Fruit fly (Drosophila melanogaster): ENCODE measurements around the gene CG33303.

The CG33303 gene

DNA sequence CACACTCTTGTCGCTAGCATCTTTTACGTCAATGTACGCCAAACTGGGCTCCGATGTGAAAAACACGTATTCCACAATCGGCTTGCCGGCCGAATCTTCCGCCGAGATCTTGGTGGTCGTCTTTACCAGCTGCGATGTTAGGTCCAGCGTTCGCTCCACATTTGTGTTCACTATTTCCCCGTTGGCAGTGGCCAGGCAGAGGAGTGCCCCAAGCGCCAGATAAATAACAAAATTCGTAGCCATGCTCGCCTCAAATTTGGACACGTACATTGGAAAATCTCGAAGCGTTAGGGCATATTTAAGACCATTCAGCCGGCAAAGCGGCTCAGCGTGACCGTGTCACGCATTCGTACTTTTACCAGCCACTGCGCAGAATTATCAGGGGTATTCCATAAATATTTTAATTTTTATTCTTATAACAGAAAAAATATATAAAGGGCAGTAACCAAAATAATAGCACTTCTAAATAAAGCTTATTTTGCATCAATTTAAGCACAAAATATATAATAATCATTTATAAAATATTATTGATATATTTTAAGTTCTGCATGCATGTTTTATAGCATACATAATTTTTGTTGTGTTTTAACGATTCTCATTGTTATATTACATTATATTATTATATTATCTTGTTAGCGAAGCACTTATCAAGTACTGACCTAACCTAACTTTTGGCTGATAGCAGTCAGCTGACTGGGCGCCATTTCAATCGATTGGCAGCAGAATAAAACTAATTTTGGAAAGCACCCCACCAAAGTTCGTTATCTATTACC lies at the start of gene CG33303, which contains the start of gene dpr19:
TSS of gene CG33303 (minus strand) at position 294 of the 773 bp plus-strand sequence.
TSS of gene dpr19 (plus strand) at position 705 of the 773 bp plus-strand sequence.
- TF ChIP-seq Hr96 (GFP tag; optimal IDR thresholded peaks at IDR 0.05) = no peak
- peak; percentile 70 for TF ChIP-seq CG14711 (tag; optimal IDR thresholded peaks at IDR 0.05)
- peak; percentile 40 for TF ChIP-seq tj (GFP tag; optimal IDR thresholded peaks at IDR 0.05)
- TF ChIP-seq CG33017 (tag; optimal IDR thresholded peaks at IDR 0.05) = peak; percentile 79
- peak; percentile 63 for TF ChIP-seq CG7045 (GFP tag; optimal IDR thresholded peaks at IDR 0.05)
- TF ChIP-seq pad (GFP tag; optimal IDR thresholded peaks at IDR 0.05) = no peak
- peak; percentile 74 for TF ChIP-seq CG7101 (tag; optimal IDR thresholded peaks at IDR 0.05)
- TF ChIP-seq CG12768 (GFP tag; optimal IDR thresholded peaks at IDR 0.05) = peak; percentile 29
- TF ChIP-seq Crg-1 (GFP tag; optimal IDR thresholded peaks at IDR 0.05) = no peak
- no peak for TF ChIP-seq cnc (optimal IDR thresholded peaks at IDR 0.05)
- peak; percentile 38 for TF ChIP-seq cic (GFP tag; optimal IDR thresholded peaks at IDR 0.05)
- peak; percentile 73 for TF ChIP-seq CG11617 (GFP tag; optimal IDR thresholded peaks at IDR 0.05)
- TF ChIP-seq CG5204 (GFP tag; optimal IDR thresholded peaks at IDR 0.05) = no peak
- TF ChIP-seq toe (GFP tag; optimal IDR thresholded peaks at IDR 0.05) = no peak
- no peak for TF ChIP-seq Clk (GFP tag; optimal IDR thresholded peaks at IDR 0.05)
- TF ChIP-seq CG1620 (GFP tag; optimal IDR thresholded peaks at IDR 0.05) = no peak
- TF ChIP-seq ovo (GFP tag; optimal IDR thresholded peaks at IDR 0.05) = peak; percentile 8
- peak; percentile 13 for TF ChIP-seq Mnt (GFP tag; optimal IDR thresholded peaks at IDR 0.05)
- no peak for TF ChIP-seq kay (GFP tag; ENCODE audit: borderline replicate concordance)
- peak; percentile 38 for TF ChIP-seq bab1 (GFP tag; optimal IDR thresholded peaks at IDR 0.05)

DNA sequence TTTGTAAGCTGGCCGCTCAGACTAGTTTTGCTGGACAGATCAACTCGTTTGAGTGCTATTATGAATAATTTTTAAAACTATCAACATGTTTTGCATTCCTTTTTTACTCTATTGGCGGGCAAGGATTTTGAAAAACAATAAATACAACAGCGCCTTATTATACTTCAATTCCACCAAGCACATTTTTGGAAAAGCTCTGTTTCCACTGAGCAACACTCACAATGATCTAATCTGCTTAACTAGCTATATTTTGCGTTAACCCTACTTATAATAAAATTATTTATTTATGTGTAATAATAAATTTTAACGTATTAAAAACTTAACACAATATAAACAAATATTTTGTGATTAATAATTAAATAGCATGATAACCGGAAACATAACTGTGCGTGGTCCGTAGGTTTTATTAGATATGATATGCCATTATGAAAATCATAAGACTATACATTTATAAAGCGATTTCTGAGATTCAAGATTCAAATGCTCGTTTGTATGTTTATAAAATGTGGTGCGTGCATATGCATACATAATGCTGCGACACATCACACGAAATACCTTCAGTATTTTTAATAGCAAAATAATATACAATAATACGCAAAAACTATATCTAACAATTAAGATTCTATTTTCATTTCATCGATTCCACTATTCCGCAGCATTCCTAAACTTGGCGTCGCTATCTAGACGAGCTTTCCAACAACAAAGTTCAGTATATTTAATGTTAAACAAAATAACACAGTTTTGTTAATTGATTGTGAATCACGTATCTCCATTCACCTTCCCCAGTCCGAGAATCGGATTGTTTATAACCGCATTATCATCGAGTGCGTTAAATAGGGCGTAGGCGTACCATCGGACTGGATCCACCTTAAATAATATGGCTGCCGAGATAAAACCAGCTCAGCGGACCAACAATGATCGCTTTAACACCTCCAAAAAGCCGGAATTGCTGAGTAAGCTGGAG lies 47.4 kb upstream of the CG33303 start, which contains the start of the genes pie and Wdfy2:
TSS of gene pie (minus strand) at position 138 of the 964 bp plus-strand sequence.
TSS of gene Wdfy2 (plus strand) at position 649 of the 964 bp plus-strand sequence.
- TF ChIP-seq Mnt (GFP tag; optimal IDR thresholded peaks at IDR 0.05) (no peak), CG1620 (GFP tag; optimal IDR thresholded peaks at IDR 0.05) (no peak), toe (GFP tag; optimal IDR thresholded peaks at IDR 0.05) (no peak), Crg-1 (GFP tag; optimal IDR thresholded peaks at IDR 0.05) (no peak), tj (GFP tag; optimal IDR thresholded peaks at IDR 0.05) (peak; percentile 88), Hr96 (GFP tag; optimal IDR thresholded peaks at IDR 0.05) (no peak), CG7101 (tag; optimal IDR thresholded peaks at IDR 0.05) (no peak), CG5204 (GFP tag; optimal IDR thresholded peaks at IDR 0.05) (no peak), pad (GFP tag; optimal IDR thresholded peaks at IDR 0.05) (no peak), ovo (GFP tag; optimal IDR thresholded peaks at IDR 0.05) (no peak), bab1 (GFP tag; optimal IDR thresholded peaks at IDR 0.05) (peak; percentile 4), kay (GFP tag; ENCODE audit: borderline replicate concordance) (peak; percentile 68), CG14711 (tag; optimal IDR thresholded peaks at IDR 0.05) (no peak), CG11617 (GFP tag; optimal IDR thresholded peaks at IDR 0.05) (no peak), cic (GFP tag; optimal IDR thresholded peaks at IDR 0.05) (no peak)

DNA sequence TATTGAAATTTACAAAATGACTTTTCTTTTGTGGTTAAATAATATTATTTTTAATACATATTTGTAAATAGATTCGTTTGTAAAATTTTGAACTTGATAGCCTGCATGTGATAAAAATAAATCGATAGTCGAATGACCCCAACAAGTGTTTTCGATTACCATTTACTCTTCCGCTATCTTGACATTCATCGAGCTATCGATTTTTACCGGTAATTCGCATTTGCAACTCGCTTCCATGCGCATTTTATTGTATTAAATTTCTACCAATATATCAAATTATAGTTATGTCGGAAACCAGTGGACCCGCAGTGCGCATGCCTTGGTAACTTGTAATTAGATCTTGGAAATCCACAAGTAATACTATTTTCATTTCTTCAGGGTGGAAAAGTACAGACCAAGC lies 43.4 kb upstream of the CG33303 start, which contains the start of gene RfC3:
TSS of gene RfC3 (plus strand) at position 210 of the 400 bp plus-strand sequence.
- no peak for TF ChIP-seq Hr96 (GFP tag; optimal IDR thresholded peaks at IDR 0.05)
- no peak for TF ChIP-seq CG11617 (GFP tag; optimal IDR thresholded peaks at IDR 0.05)
- no peak for TF ChIP-seq CG33017 (tag; optimal IDR thresholded peaks at IDR 0.05)
- TF ChIP-seq kay (GFP tag; ENCODE audit: borderline replicate concordance) = peak; percentile 94
- TF ChIP-seq Crg-1 (GFP tag; optimal IDR thresholded peaks at IDR 0.05) = no peak
- no peak for TF ChIP-seq pad (GFP tag; optimal IDR thresholded peaks at IDR 0.05)
- no peak for TF ChIP-seq ovo (GFP tag; optimal IDR thresholded peaks at IDR 0.05)
- no peak for TF ChIP-seq tj (GFP tag; optimal IDR thresholded peaks at IDR 0.05)
- no peak for TF ChIP-seq cic (GFP tag; optimal IDR thresholded peaks at IDR 0.05)
- TF ChIP-seq CG7101 (tag; optimal IDR thresholded peaks at IDR 0.05) = no peak
- TF ChIP-seq Mnt (GFP tag; optimal IDR thresholded peaks at IDR 0.05) = peak; percentile 16
- TF ChIP-seq CG5204 (GFP tag; optimal IDR thresholded peaks at IDR 0.05) = no peak
- no peak for TF ChIP-seq bab1 (GFP tag; optimal IDR thresholded peaks at IDR 0.05)

DNA sequence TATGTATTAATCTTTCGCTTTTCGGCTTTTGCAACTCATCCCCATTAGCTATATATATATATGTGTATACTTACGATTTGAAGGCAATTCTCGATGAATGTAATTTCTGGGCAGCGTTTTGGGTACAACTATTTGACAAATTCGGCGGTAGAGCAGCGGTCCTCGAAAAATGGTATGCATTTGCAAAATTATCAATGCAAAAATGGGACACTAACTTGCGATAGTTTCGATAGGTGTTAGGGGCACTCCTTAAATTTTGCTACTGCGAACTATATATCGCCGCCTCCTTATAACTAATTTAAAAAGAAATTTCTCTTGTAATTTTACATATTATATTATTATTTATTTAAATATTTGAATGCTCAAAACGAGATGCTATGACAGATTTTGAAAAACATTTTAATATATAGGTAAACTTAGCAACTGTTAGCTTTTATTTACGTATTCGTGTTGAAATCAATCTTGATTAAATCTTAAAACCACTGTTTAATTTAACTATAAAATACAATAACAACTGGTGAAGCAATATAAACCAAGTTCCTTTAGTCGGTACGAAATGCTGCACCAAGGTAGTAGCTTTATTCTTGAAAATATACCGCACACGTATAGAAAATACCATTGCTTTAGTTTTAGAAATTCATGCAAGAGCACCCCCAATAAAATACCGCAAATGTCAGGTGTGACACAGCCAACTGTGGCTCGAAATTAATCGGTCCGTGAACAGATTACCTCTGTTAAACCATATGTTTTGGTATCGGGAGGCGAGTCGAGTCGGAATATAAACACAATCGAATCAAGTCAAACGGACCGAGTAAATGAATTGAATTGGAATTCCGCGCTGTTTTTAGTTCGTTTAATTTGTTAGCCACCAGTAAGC lies 37.9 kb upstream of the CG33303 start, which contains the start of the genes CG5355 and Klp31E:
TSS of gene CG5355 (minus strand) at position 213 of the 877 bp plus-strand sequence.
TSS of gene Klp31E (plus strand) at position 767 of the 877 bp plus-strand sequence.
- TF ChIP-seq cnc (optimal IDR thresholded peaks at IDR 0.05) (peak in 1 of 2 experiments; percentile 37), CG7101 (tag; optimal IDR thresholded peaks at IDR 0.05) (peak; percentile 60), CG5204 (GFP tag; optimal IDR thresholded peaks at IDR 0.05) (no peak), Mnt (GFP tag; optimal IDR thresholded peaks at IDR 0.05) (peak; percentile 33), toe (GFP tag; optimal IDR thresholded peaks at IDR 0.05) (no peak), pad (GFP tag; optimal IDR thresholded peaks at IDR 0.05) (peak; percentile 52), CG1620 (GFP tag; optimal IDR thresholded peaks at IDR 0.05) (peak; percentile 46), CG11617 (GFP tag; optimal IDR thresholded peaks at IDR 0.05) (peak; percentile 78), ovo (GFP tag; optimal IDR thresholded peaks at IDR 0.05) (no peak), cic (GFP tag; optimal IDR thresholded peaks at IDR 0.05) (no peak), tj (GFP tag; optimal IDR thresholded peaks at IDR 0.05) (peak; percentile 39), kay (GFP tag; ENCODE audit: borderline replicate concordance) (no peak), CG33017 (tag; optimal IDR thresholded peaks at IDR 0.05) (peak; percentile 41), Clk (GFP tag; optimal IDR thresholded peaks at IDR 0.05) (peak; percentile 31), Crg-1 (GFP tag; optimal IDR thresholded peaks at IDR 0.05) (no peak), bab1 (GFP tag; optimal IDR thresholded peaks at IDR 0.05) (no peak), CG7045 (GFP tag; optimal IDR thresholded peaks at IDR 0.05) (peak; percentile 64), Hr96 (GFP tag; optimal IDR thresholded peaks at IDR 0.05) (no peak), CG14711 (tag; optimal IDR thresholded peaks at IDR 0.05) (peak; percentile 47), CG12768 (GFP tag; optimal IDR thresholded peaks at IDR 0.05) (peak; percentile 61)

All from whole organism, adult.